Worm (Caenorhabditis elegans) whole organism, L1 larva: ENCODE results near the gene sqst-3.
A peak's percentile ranks its signal among the peaks of the same experiment; 100 is the strongest.

Source experiments
- C04F5.9 ChIP-seq: sonication (generic microtip); optimal IDR thresholded peaks from 2 replicates; lab custom pipeline; 2016; ENCODE audit warnings: missing genetic modification characterization, missing compliant biosample characterization
- C16A3.4 ChIP-seq: fragments of 150-350 bp; optimal IDR thresholded peaks from 2 replicates; lab custom pipeline; 2014; ENCODE audit warnings: missing biosample characterization, missing genetic modification characterization
- aly-2 ChIP-seq: fragments of 150-350 bp; optimal IDR thresholded peaks from 2 replicates; lab custom pipeline; 2014; ENCODE audit warnings: missing biosample characterization, missing genetic modification characterization
- ama-1 ChIP-seq: fragments of 150-350 bp; optimal IDR thresholded peaks from 2 replicates; lab custom pipeline; 2014
- blmp-1 ChIP-seq: fragments of 150-350 bp; optimal IDR thresholded peaks from 2 replicates; lab custom pipeline; 2014; ENCODE audit warnings: missing biosample characterization, missing genetic modification characterization
- ceh-8 ChIP-seq: fragments of 200-800 bp; sonication (Bioruptor generic); optimal IDR thresholded peaks from 2 replicates; lab custom pipeline; 2018; ENCODE audit warnings: mild to moderate bottlenecking, missing genetic modification characterization, moderate library complexity, missing compliant biosample characterization
- ceh-82 ChIP-seq, 3 experiments: fragments of 150-350 bp in 1 of 3; sonication (generic microtip) in 2 of 3; optimal IDR thresholded peaks; 2 replicates each; lab custom pipeline; 2014 to 2017; ENCODE audit warnings: missing biosample characterization in 3 of 3, missing genetic modification characterization in 3 of 3
- ceh-88 ChIP-seq: fragments of 200-800 bp; sonication (Bioruptor generic); IDR thresholded peaks from 2 replicates; pipeline ENCODE4 v1.3.6; 2022; ENCODE audit warnings: missing genetic modification characterization, missing compliant biosample characterization
- ceh-90 ChIP-seq: sonication (generic microtip); optimal IDR thresholded peaks from 2 replicates; lab custom pipeline; 2016; ENCODE audit warnings: missing genetic modification characterization, missing compliant biosample characterization
- dsc-1 ChIP-seq: sonication (generic microtip); optimal IDR thresholded peaks from 2 replicates; lab custom pipeline; 2016; ENCODE audit warnings: mild to moderate bottlenecking, missing genetic modification characterization, missing compliant biosample characterization
- efl-1 ChIP-seq, 4 experiments: fragments of 150-350 bp; optimal IDR thresholded peaks in 3 of 4; peaks in 1 of 4; 1 replicate in 1 of 4; 2 replicates in 3 of 4; lab custom pipeline; 2014; ENCODE audit warnings: missing biosample characterization in 2 of 4, missing genetic modification characterization in 2 of 4, missing genetic modification reagents in 2 of 4
- efl-3 ChIP-seq: fragments of 200-800 bp; sonication (Bioruptor generic); optimal IDR thresholded peaks from 2 replicates; lab custom pipeline; 2018; ENCODE audit warnings: mild to moderate bottlenecking, missing genetic modification characterization, missing compliant biosample characterization
- egl-27 ChIP-seq, 2 experiments: fragments of 150-350 bp in 1 of 2; sonication (generic microtip); optimal IDR thresholded peaks; 3 replicates each; lab custom pipeline; 2017 to 2018; ENCODE audit warnings: missing biosample characterization in 2 of 2, missing genetic modification characterization in 2 of 2, missing genetic modification reagents in 2 of 2
- ets-5 ChIP-seq: fragments of 200-800 bp; sonication (Bioruptor generic); IDR thresholded peaks from 2 replicates; pipeline ENCODE4 v1.3.6; 2022; ENCODE audit warnings: missing genetic modification characterization, missing compliant biosample characterization
- fkh-10 ChIP-seq: sonication (generic microtip); optimal IDR thresholded peaks from 2 replicates; lab custom pipeline; 2017; ENCODE audit warnings: missing biosample characterization, missing genetic modification reagents, missing genetic modification characterization
- fkh-4 ChIP-seq: sonication (generic microtip); optimal IDR thresholded peaks from 2 replicates; lab custom pipeline; 2016; ENCODE audit warnings: missing compliant biosample characterization, missing genetic modification characterization, borderline replicate concordance
- fkh-8 ChIP-seq: sonication (generic microtip); optimal IDR thresholded peaks from 2 replicates; lab custom pipeline; 2016; ENCODE audit warnings: mild to moderate bottlenecking, missing genetic modification characterization, missing compliant biosample characterization
- fos-1 ChIP-seq: fragments of 150-350 bp; optimal IDR thresholded peaks from 2 replicates; lab custom pipeline; 2014; ENCODE audit warnings: missing biosample characterization, missing genetic modification characterization
- grh-1 ChIP-seq: fragments of 200-800 bp; sonication (Bioruptor generic); IDR thresholded peaks from 2 replicates; pipeline ENCODE4 v1.3.6; 2022; ENCODE audit warnings: missing genetic modification reagents, missing genetic modification characterization, missing compliant biosample characterization
- hlh-17 ChIP-seq: fragments of 200-800 bp; sonication (Bioruptor generic); optimal IDR thresholded peaks from 2 replicates; lab custom pipeline; 2018; ENCODE audit warnings: missing genetic modification characterization, mild to moderate bottlenecking, missing compliant biosample characterization, moderate library complexity, borderline replicate concordance
- irx-1 ChIP-seq: sonication (generic microtip); optimal IDR thresholded peaks from 2 replicates; lab custom pipeline; 2016; ENCODE audit warnings: missing genetic modification characterization, missing compliant biosample characterization
- isw-1 ChIP-seq: fragments of 200-800 bp; sonication (Bioruptor generic); IDR thresholded peaks from 2 replicates; pipeline ENCODE4 v1.3.6; 2022; ENCODE audit warnings: missing genetic modification characterization, missing compliant biosample characterization
- lin-13 ChIP-seq: fragments of 150-350 bp; optimal IDR thresholded peaks from 2 replicates; lab custom pipeline; 2014; ENCODE audit warnings: missing biosample characterization, missing genetic modification reagents, missing genetic modification characterization
- lsy-2 ChIP-seq, 2 experiments: fragments of 150-350 bp; optimal IDR thresholded peaks; 2 replicates each; lab custom pipeline; 2014; ENCODE audit warnings: missing biosample characterization in 2 of 2, missing genetic modification characterization in 2 of 2
- nhr-12 ChIP-seq: sonication (generic microtip); optimal IDR thresholded peaks from 2 replicates; lab custom pipeline; 2017; ENCODE audit warnings: missing biosample characterization, missing genetic modification characterization
- nhr-19 ChIP-seq: fragments of 200-800 bp; sonication (Bioruptor generic); conservative IDR thresholded peaks from 2 replicates; pipeline ENCODE4 v1.3.6; 2022; ENCODE audit warnings: missing genetic modification characterization, missing compliant biosample characterization
- nhr-28 ChIP-seq: fragments of 150-350 bp; optimal IDR thresholded peaks from 2 replicates; lab custom pipeline; 2014; ENCODE audit warnings: missing biosample characterization, missing genetic modification characterization
- nhr-47 ChIP-seq: sonication (generic microtip); optimal IDR thresholded peaks from 2 replicates; lab custom pipeline; 2016; ENCODE audit warnings: mild to moderate bottlenecking, missing genetic modification characterization, moderate library complexity, missing compliant biosample characterization
- nhr-77 ChIP-seq: fragments of 150-350 bp; optimal IDR thresholded peaks from 2 replicates; lab custom pipeline; 2014; ENCODE audit warnings: missing biosample characterization, missing genetic modification characterization
- nhr-84 ChIP-seq: sonication (generic microtip); optimal IDR thresholded peaks from 2 replicates; lab custom pipeline; 2017; ENCODE audit warnings: missing biosample characterization, missing genetic modification characterization
- pag-3 ChIP-seq: sonication (generic microtip); optimal IDR thresholded peaks from 2 replicates; lab custom pipeline; 2017; ENCODE audit warnings: missing genetic modification characterization, mild to moderate bottlenecking, missing compliant biosample characterization, antibody characterized with exemption, borderline replicate concordance; ENCODE audit not compliant: insufficient read depth
- snpc-4 ChIP-seq: fragments of 150-350 bp; optimal IDR thresholded peaks from 2 replicates; lab custom pipeline; 2014; ENCODE audit warnings: missing biosample characterization, missing genetic modification characterization
- sox-4 ChIP-seq: sonication (generic microtip); optimal IDR thresholded peaks from 2 replicates; lab custom pipeline; 2016; ENCODE audit warnings: missing genetic modification characterization, missing compliant biosample characterization
- sptf-1 ChIP-seq: fragments of 150-350 bp; optimal IDR thresholded peaks from 2 replicates; lab custom pipeline; 2014; ENCODE audit warnings: missing biosample characterization, missing genetic modification characterization
- sup-37 ChIP-seq: fragments of 200-800 bp; sonication (Bioruptor generic); optimal IDR thresholded peaks from 2 replicates; lab custom pipeline; 2018; ENCODE audit warnings: mild to moderate bottlenecking, missing genetic modification characterization, missing compliant biosample characterization
- swsn-7 ChIP-seq: sonication (generic microtip); optimal IDR thresholded peaks from 2 replicates; lab custom pipeline; 2016; ENCODE audit warnings: missing genetic modification characterization, missing compliant biosample characterization
- tbx-2 ChIP-seq: sonication (generic microtip); optimal IDR thresholded peaks from 2 replicates; lab custom pipeline; 2016; ENCODE audit warnings: missing genetic modification characterization, missing compliant biosample characterization
- tlp-1 ChIP-seq: fragments of 150-350 bp; optimal IDR thresholded peaks from 2 replicates; lab custom pipeline; 2014; ENCODE audit warnings: missing biosample characterization, missing genetic modification characterization
- unc-130 ChIP-seq: fragments of 150-350 bp; optimal IDR thresholded peaks from 2 replicates; lab custom pipeline; 2017; ENCODE audit warnings: missing biosample characterization, missing genetic modification characterization, inconsistent platforms
- unc-30 ChIP-seq: sonication (generic microtip); optimal IDR thresholded peaks from 2 replicates; lab custom pipeline; 2017; ENCODE audit warnings: missing biosample characterization, missing genetic modification characterization
- unc-86 ChIP-seq: sonication (generic microtip); optimal IDR thresholded peaks from 2 replicates; lab custom pipeline; 2016; ENCODE audit warnings: missing genetic modification characterization, missing compliant biosample characterization
- unc-98 ChIP-seq: fragments of 200-800 bp; sonication (Bioruptor generic); IDR thresholded peaks from 2 replicates; pipeline ENCODE4 v1.3.6; 2022; ENCODE audit warnings: missing genetic modification characterization, missing compliant biosample characterization
- vab-15 ChIP-seq: sonication (generic microtip); optimal IDR thresholded peaks from 2 replicates; lab custom pipeline; 2017; ENCODE audit warnings: missing genotype, mild to moderate bottlenecking, missing genetic modification characterization, missing compliant biosample characterization
- zip-4 ChIP-seq: fragments of 200-800 bp; sonication (Bioruptor generic); optimal IDR thresholded peaks from 2 replicates; lab custom pipeline; 2018; ENCODE audit warnings: mild to moderate bottlenecking, missing genetic modification characterization, moderate library complexity, missing compliant biosample characterization
- ztf-11 ChIP-seq, 2 experiments: sonication (generic microtip); optimal IDR thresholded peaks; 2 replicates each; lab custom pipeline; 2016 to 2017; ENCODE audit warnings: missing genetic modification characterization in 2 of 2, missing biosample characterization in 1 of 2, missing compliant biosample characterization in 1 of 2

sqst-3 gene

ce11 chrV:19189963-19190597 is 40.5 kb upstream of the sqst-3 start, which contains the start of the genes Y39B6A.3 and pph-5 (continued):
- TF ChIP-seq C04F5.9 (tag; lab: Kevin White, UChicago) (no peak), fkh-4 (tag; lab: Kevin White, UChicago) (no peak), sptf-1 (tag; lab: Kevin White, UChicago) (no peak), isw-1 (GFP tag; lab: Robert Waterston, UW) (peak; percentile 61), nhr-84 (tag; lab: Kevin White, UChicago) (no peak), ets-5 (GFP tag; lab: Robert Waterston, UW) (no peak), unc-30 (tag; lab: Kevin White, UChicago) (no peak), ama-1 (lab: Kevin White, UChicago) (no peak), unc-86 (tag; lab: Kevin White, UChicago) (peak; percentile 48), aly-2 (peak; percentile 21), swsn-7 (tag; lab: Kevin White, UChicago) (peak; percentile 56), nhr-12 (tag; lab: Kevin White, UChicago) (no peak), irx-1 (tag; lab: Kevin White, UChicago) (peak; percentile 59), lsy-2 (tag; optimal IDR thresholded peaks at IDR 0.05; lab: Kevin White, UChicago) (peak; percentile 42 to 73), C16A3.4 (peak; percentile 18), ceh-82 (tag; optimal IDR thresholded peaks at IDR 0.05; lab: Kevin White, UChicago) (peak in 1 of 3 experiments; percentile 28), unc-98 (no peak), nhr-47 (peak; percentile 81), tbx-2 (tag; lab: Kevin White, UChicago) (peak; percentile 61), snpc-4 (tag; lab: Kevin White, UChicago) (peak; percentile 46), fos-1 (no peak), efl-3 (no peak), unc-130 (no peak), fkh-8 (tag; lab: Kevin White, UChicago) (peak; percentile 65), fkh-10 (no peak), hlh-17 (no peak), egl-27 (tag; optimal IDR thresholded peaks at IDR 0.05; lab: Kevin White, UChicago) (no peak), sup-37 (GFP tag; lab: Kevin White, UChicago) (no peak), nhr-77 (peak; percentile 49), zip-4 (GFP tag; lab: Kevin White, UChicago) (no peak), ceh-90 (tag; lab: Kevin White, UChicago) (no peak), ztf-11 (tag; optimal IDR thresholded peaks at IDR 0.05; lab: Kevin White, UChicago) (no peak), pag-3 (no peak), sox-4 (tag; lab: Kevin White, UChicago) (no peak), grh-1 (no peak; the same call in 1 of the 2 replicates), ceh-88 (GFP tag; lab: Robert Waterston, UW) (no peak), lin-13 (GFP tag; lab: Kevin White, UChicago) (no peak), nhr-28 (tag; lab: Kevin White, UChicago) (no peak), efl-1 (optimal IDR thresholded peaks at IDR 0.05; lab: Kevin White, UChicago) (peak; percentile 30 to 52), efl-1 (GFP tag; optimal IDR thresholded peaks at IDR 0.05 in 1 of 2; lab: Kevin White, UChicago) (peak; percentile 26 to 88), blmp-1 (peak; percentile 21), nhr-19 (GFP tag; lab: Robert Waterston, UW) (peak; percentile 66), tlp-1 (tag; lab: Kevin White, UChicago) (no peak), ceh-8 (GFP tag; lab: Kevin White, UChicago) (no peak), dsc-1 (tag; lab: Kevin White, UChicago) (no peak), vab-15 (tag; lab: Kevin White, UChicago) (no peak)
